Fruit fly (Drosophila melanogaster) whole organism, embryonic: ENCODE data around the gene rec.

Source experiments
- Abd-B ChIP-seq: fragments of 200-800 bp; sonication (Bioruptor generic); optimal IDR thresholded peaks from 2 replicates; lab custom pipeline; 2018; ENCODE audit warnings: missing biosample characterization, mild to moderate bottlenecking, missing genetic modification characterization, moderate library complexity
- Atf6 ChIP-seq: fragments of 200-800 bp; sonication (Bioruptor generic); IDR thresholded peaks from 2 replicates; pipeline ENCODE4 v1.3.6; 2022; ENCODE audit warnings: missing biosample characterization, missing genetic modification characterization
- BEAF-32 ChIP-seq: fragments of 200-800 bp; sonication (Bioruptor generic); optimal IDR thresholded peaks from 3 replicates; lab custom pipeline; 2017; ENCODE audit warnings: missing biosample characterization, missing genetic modification characterization, mild to moderate bottlenecking, moderate library complexity, missing genetic modification reagents
- CG11695 ChIP-seq: fragments of 200-800 bp; sonication (Bioruptor generic); IDR thresholded peaks from 3 replicates; pipeline ENCODE4 v1.3.6; 2022; ENCODE audit warnings: missing biosample characterization, missing genetic modification characterization
- CG13287 ChIP-seq: fragments of 200-800 bp; sonication (Bioruptor generic); IDR thresholded peaks from 2 replicates; pipeline ENCODE4 v1.3.6; 2022; ENCODE audit warnings: missing biosample characterization, missing genetic modification characterization; ENCODE audit not compliant: partially characterized antibody
- CG13894 ChIP-seq: fragments of 200-800 bp; sonication (Bioruptor generic); optimal IDR thresholded peaks from 3 replicates; lab custom pipeline; 2018; ENCODE audit warnings: missing biosample characterization, mild to moderate bottlenecking, missing genetic modification characterization, moderate library complexity
- CG14050 ChIP-seq: fragments of 200-800 bp; sonication (Bioruptor generic); IDR thresholded peaks from 3 replicates; pipeline ENCODE4 v1.3.6; 2022; ENCODE audit warnings: missing biosample characterization, missing genetic modification characterization
- CG14860 ChIP-seq: fragments of 200-800 bp; sonication (Bioruptor generic); IDR thresholded peaks from 3 replicates; pipeline ENCODE4 v1.3.6; 2022; ENCODE audit warnings: missing biosample characterization, missing genetic modification characterization; ENCODE audit not compliant: partially characterized antibody
- CG17186 ChIP-seq: fragments of 200-800 bp; sonication (Bioruptor generic); optimal IDR thresholded peaks from 3 replicates; lab custom pipeline; 2017; ENCODE audit warnings: missing biosample characterization, missing genetic modification reagents, missing genetic modification characterization
- CG17359 ChIP-seq: fragments of 200-800 bp; sonication (Bioruptor generic); optimal IDR thresholded peaks from 3 replicates; lab custom pipeline; 2018; ENCODE audit warnings: missing biosample characterization, mild to moderate bottlenecking, missing genetic modification characterization, moderate library complexity
- CG17385 ChIP-seq: fragments of 200-800 bp; sonication (Bioruptor generic); optimal IDR thresholded peaks from 3 replicates; lab custom pipeline; 2018; ENCODE audit warnings: missing biosample characterization, mild to moderate bottlenecking, missing genetic modification characterization
- CG2116 ChIP-seq: fragments of 200-800 bp; sonication (Bioruptor generic); optimal IDR thresholded peaks from 3 replicates; lab custom pipeline; 2018; ENCODE audit warnings: missing biosample characterization, mild to moderate bottlenecking, missing genetic modification characterization
- CG31441 ChIP-seq: fragments of 200-800 bp; sonication (Bioruptor generic); IDR thresholded peaks from 2 replicates; pipeline ENCODE4 v1.3.6; 2022; ENCODE audit warnings: missing biosample characterization, missing genetic modification characterization
- CG33213 ChIP-seq: fragments of 200-800 bp; sonication (Bioruptor generic); optimal IDR thresholded peaks from 3 replicates; lab custom pipeline; 2016; ENCODE audit warnings: missing biosample characterization, missing genetic modification characterization
- CG33557 ChIP-seq: fragments of 200-800 bp; sonication (Bioruptor generic); optimal IDR thresholded peaks from 2 replicates; lab custom pipeline; 2019; ENCODE audit warnings: missing biosample characterization, mild to moderate bottlenecking, missing genetic modification characterization, moderate library complexity
- CG34422 ChIP-seq: fragments of 200-800 bp; sonication (Bioruptor generic); IDR thresholded peaks from 3 replicates; pipeline ENCODE4 v1.3.6; 2022; ENCODE audit warnings: missing biosample characterization, missing genetic modification characterization
- CG6854 ChIP-seq: fragments of 200-800 bp; sonication (Bioruptor generic); optimal IDR thresholded peaks from 3 replicates; lab custom pipeline; 2017; ENCODE audit warnings: missing biosample characterization, mild to moderate bottlenecking, missing genetic modification characterization
- CG7556 ChIP-seq: fragments of 200-800 bp; sonication (Bioruptor generic); optimal IDR thresholded peaks from 2 replicates; lab custom pipeline; 2017; ENCODE audit warnings: missing biosample characterization, mild to moderate bottlenecking, missing genetic modification characterization
- CG8924 ChIP-seq: fragments of 200-800 bp; optimal IDR thresholded peaks from 3 replicates; lab custom pipeline; 2019; ENCODE audit warnings: missing biosample characterization, mild to moderate bottlenecking, missing genetic modification characterization, moderate library complexity
- CG9609 ChIP-seq: fragments of 200-800 bp; sonication (Bioruptor generic); optimal IDR thresholded peaks from 3 replicates; lab custom pipeline; 2016; ENCODE audit warnings: missing biosample characterization, missing genetic modification characterization
- Fer3 ChIP-seq: fragments of 200-800 bp; sonication (Bioruptor generic); optimal IDR thresholded peaks from 2 replicates; lab custom pipeline; 2018; ENCODE audit warnings: missing biosample characterization, mild to moderate bottlenecking, missing genetic modification characterization, moderate library complexity
- HmgD ChIP-seq: fragments of 200-800 bp; sonication (Bioruptor generic); optimal IDR thresholded peaks from 3 replicates; lab custom pipeline; 2016; ENCODE audit warnings: missing biosample characterization, missing genetic modification characterization
- Hsf ChIP-seq: fragments of 200-800 bp; sonication (Bioruptor generic); optimal IDR thresholded peaks from 3 replicates; lab custom pipeline; 2016; ENCODE audit warnings: missing biosample characterization, missing genetic modification characterization
- MBD-R2 ChIP-seq: fragments of 200-800 bp; sonication (Bioruptor generic); IDR thresholded peaks from 2 replicates; pipeline ENCODE4 v1.3.6; 2022; ENCODE audit warnings: missing biosample characterization, missing genetic modification characterization
- Meics ChIP-seq: fragments of 200-800 bp; sonication (Bioruptor generic); optimal IDR thresholded peaks from 2 replicates; lab custom pipeline; 2017; ENCODE audit warnings: missing biosample characterization, mild to moderate bottlenecking, missing genetic modification characterization
- Opbp ChIP-seq: fragments of 200-800 bp; sonication (Bioruptor generic); IDR thresholded peaks from 3 replicates; pipeline ENCODE4 v1.3.6; 2022; ENCODE audit warnings: missing biosample characterization, missing genetic modification characterization; ENCODE audit not compliant: partially characterized antibody
- Scr ChIP-seq: fragments of 200-800 bp; sonication (Bioruptor generic); IDR thresholded peaks from 2 replicates; pipeline ENCODE4 v1.3.6; 2022; ENCODE audit warnings: missing biosample characterization, missing genetic modification characterization; ENCODE audit not compliant: partially characterized antibody
- Sox102F ChIP-seq: fragments of 200-800 bp; sonication (Bioruptor generic); optimal IDR thresholded peaks from 2 replicates; lab custom pipeline; 2018; ENCODE audit warnings: missing biosample characterization, mild to moderate bottlenecking, missing genetic modification characterization, moderate library complexity
- Sry-δ ChIP-seq: fragments of 200-800 bp; sonication (Bioruptor generic); optimal IDR thresholded peaks from 2 replicates; lab custom pipeline; 2016; ENCODE audit warnings: missing biosample characterization, missing genetic modification characterization
- YL-1 ChIP-seq: fragments of 200-800 bp; sonication (Bioruptor generic); optimal IDR thresholded peaks from 3 replicates; lab custom pipeline; 2017; ENCODE audit warnings: missing biosample characterization, mild to moderate bottlenecking, missing genetic modification characterization
- bigmax ChIP-seq: fragments of 200-800 bp; sonication (Bioruptor generic); optimal IDR thresholded peaks from 2 replicates; lab custom pipeline; 2018; ENCODE audit warnings: missing biosample characterization, mild to moderate bottlenecking, missing genetic modification characterization
- cas ChIP-seq: fragments of 200-800 bp; sonication (Bioruptor generic); IDR thresholded peaks from 2 replicates; pipeline ENCODE4 v1.3.6; 2022; ENCODE audit warnings: missing biosample characterization, missing genetic modification characterization
- cg ChIP-seq: fragments of 200-800 bp; sonication (Bioruptor generic); optimal IDR thresholded peaks from 3 replicates; lab custom pipeline; 2019; ENCODE audit warnings: missing biosample characterization, mild to moderate bottlenecking, missing genetic modification characterization, moderate library complexity
- cwo ChIP-seq: fragments of 200-800 bp; sonication (Bioruptor generic); optimal IDR thresholded peaks from 3 replicates; lab custom pipeline; 2017; ENCODE audit warnings: missing biosample characterization, missing genetic modification characterization, mild to moderate bottlenecking, moderate library complexity, missing genetic modification reagents
- ems ChIP-seq: fragments of 200-800 bp; sonication (Bioruptor generic); optimal IDR thresholded peaks from 3 replicates; lab custom pipeline; 2016; ENCODE audit warnings: missing biosample characterization, missing genetic modification characterization
- exex ChIP-seq: fragments of 200-800 bp; sonication (Bioruptor generic); optimal IDR thresholded peaks from 4 replicates; lab custom pipeline; 2018; ENCODE audit warnings: missing biosample characterization, mild to moderate bottlenecking, missing genetic modification characterization, moderate library complexity
- fd102C ChIP-seq: fragments of 200-800 bp; sonication (Bioruptor generic); optimal IDR thresholded peaks from 2 replicates; lab custom pipeline; 2018; ENCODE audit warnings: missing biosample characterization, mild to moderate bottlenecking, missing genetic modification characterization, moderate library complexity
- gt ChIP-seq: fragments of 200-800 bp; sonication (Bioruptor generic); IDR thresholded peaks from 2 replicates; pipeline ENCODE4 v1.3.6; 2022; ENCODE audit warnings: missing biosample characterization, missing genetic modification characterization
- hb ChIP-seq: fragments of 200-800 bp; sonication (Bioruptor generic); IDR thresholded peaks from 3 replicates; pipeline ENCODE4 v1.3.6; 2022; ENCODE audit warnings: missing biosample characterization, missing genetic modification characterization; ENCODE audit not compliant: partially characterized antibody
- nau ChIP-seq: fragments of 200-800 bp; sonication (Bioruptor generic); optimal IDR thresholded peaks from 3 replicates; lab custom pipeline; 2017; ENCODE audit warnings: missing biosample characterization, mild to moderate bottlenecking, missing genetic modification characterization, missing genetic modification reagents
- nerfin-1 ChIP-seq: fragments of 200-800 bp; sonication (Bioruptor generic); optimal IDR thresholded peaks from 3 replicates; lab custom pipeline; 2019; ENCODE audit warnings: missing biosample characterization, mild to moderate bottlenecking, missing genetic modification characterization, moderate library complexity
- onecut ChIP-seq: fragments of 200-800 bp; sonication (Bioruptor generic); IDR thresholded peaks from 2 replicates; pipeline ENCODE4 v1.3.6; 2022; ENCODE audit warnings: missing biosample characterization, missing genetic modification characterization
- pho ChIP-seq: fragments of 200-800 bp; sonication (Bioruptor generic); optimal IDR thresholded peaks from 2 replicates; lab custom pipeline; 2016; ENCODE audit warnings: missing biosample characterization, missing genetic modification characterization
- ranshi ChIP-seq: fragments of 200-800 bp; sonication (Bioruptor generic); IDR thresholded peaks from 2 replicates; pipeline ENCODE4 v1.3.6; 2022; ENCODE audit warnings: missing biosample characterization, missing genetic modification characterization
- sob ChIP-seq: fragments of 200-800 bp; sonication (Bioruptor generic); IDR thresholded peaks from 2 replicates; pipeline ENCODE4 v1.3.6; 2022; ENCODE audit warnings: missing biosample characterization, missing genetic modification characterization
- sug ChIP-seq: fragments of 200-800 bp; optimal IDR thresholded peaks from 2 replicates; lab custom pipeline; 2019; ENCODE audit warnings: missing biosample characterization, mild to moderate bottlenecking, missing genetic modification characterization, moderate library complexity
- unc-4 ChIP-seq: fragments of 200-800 bp; sonication (Bioruptor generic); IDR thresholded peaks from 2 replicates; pipeline ENCODE4 v1.3.6; 2022; ENCODE audit warnings: missing biosample characterization, missing genetic modification characterization; ENCODE audit not compliant: partially characterized antibody

rec gene

dm6 chr3R:15803502-15804461 is 28.6 kb downstream of the rec start, which contains the start of gene alpha-Man-IIb (continued):
- TF ChIP-seq CG9609 (no peak), Atf6 (GFP tag; lab: Robert Waterston, UW) (0 out of 2 replicates have a peak, but pooled peaks have one; percentile 24), ems (GFP tag; lab: Kevin White, UChicago) (peak; percentile 30), exex (no peak), CG11695 (GFP tag; lab: Robert Waterston, UW) (no peak), bigmax (GFP tag; lab: Kevin White, UChicago) (peak; percentile 28), ranshi (GFP tag; lab: Robert Waterston, UW) (no peak), CG14050 (GFP tag; lab: Robert Waterston, UW) (no peak), CG8924 (tag; lab: Kevin White, UChicago) (peak; percentile 56), CG17186 (peak; percentile 6), onecut (GFP tag; lab: Robert Waterston, UW) (peak; percentile 92), HmgD (GFP tag; lab: Kevin White, UChicago) (no peak), CG33213 (GFP tag; lab: Kevin White, UChicago) (peak; percentile 42), nerfin-1 (peak; percentile 36), Opbp (GFP tag; lab: Robert Waterston, UW) (peak; percentile 64; the same call in 2 of the 3 replicates), cg (GFP tag; lab: Kevin White, UChicago) (peak; percentile 70), Abd-B (GFP tag; lab: Kevin White, UChicago) (peak; percentile 71), pho (GFP tag; lab: Kevin White, UChicago) (no peak), cas (GFP tag; lab: Robert Waterston, UW) (no peak), Sox102F (GFP tag; lab: Kevin White, UChicago) (no peak), hb (GFP tag; lab: Robert Waterston, UW) (peak; percentile 71; the same call in 2 of the 3 replicates), CG33557 (peak; percentile 12), MBD-R2 (GFP tag; lab: Robert Waterston, UW) (peak; percentile 43; the same call in 1 of the 2 replicates), YL-1 (GFP tag; lab: Kevin White, UChicago) (peak; percentile 4), Meics (GFP tag; lab: Kevin White, UChicago) (peak; percentile 31), nau (GFP tag; lab: Kevin White, UChicago) (no peak), CG2116 (GFP tag; lab: Kevin White, UChicago) (peak; percentile 59), CG17359 (tag; lab: Kevin White, UChicago) (peak; percentile 23), fd102C (GFP tag; lab: Kevin White, UChicago) (no peak), CG31441 (GFP tag; lab: Robert Waterston, UW) (peak; percentile 30; the same call in 1 of the 2 replicates), Sry-δ (GFP tag; lab: Kevin White, UChicago) (peak; percentile 64), Scr (peak; percentile 89), CG6854 (peak; percentile 54), CG34422 (peak; percentile 84; the same call in 1 of the 3 replicates), CG13894 (tag; lab: Kevin White, UChicago) (peak; percentile 6), CG7556 (GFP tag; lab: Kevin White, UChicago) (peak; percentile 7), cwo (GFP tag; lab: Kevin White, UChicago) (no peak), BEAF-32 (GFP tag; lab: Kevin White, UChicago) (peak; percentile 80), unc-4 (GFP tag; lab: Robert Waterston, UW) (peak; percentile 88), sob (GFP tag; lab: Robert Waterston, UW) (peak; percentile 47), Hsf (GFP tag; lab: Kevin White, UChicago) (peak; percentile 9), Fer3 (tag; lab: Kevin White, UChicago) (no peak), sug (tag; lab: Kevin White, UChicago) (peak; percentile 25), gt (no peak), CG17385 (peak; percentile 25), CG13287 (GFP tag; lab: Robert Waterston, UW) (peak; percentile 91), CG14860 (GFP tag; lab: Robert Waterston, UW) (peak; percentile 62; the same call in 2 of the 3 replicates)
